Fruit fly (Drosophila melanogaster) Kc167 (cell line): ENCODE data around the gene sty.

Experiments
- Myc ChIP-seq: fragments of >200 bp; optimal IDR thresholded peaks from 2 replicates; lab custom pipeline; 2017; ENCODE audit warnings: missing external identifiers
- Sin3A ChIP-seq: fragments of >200 bp; optimal IDR thresholded peaks from 2 replicates; lab custom pipeline; 2018; ENCODE audit warnings: missing external identifiers
- h ChIP-seq: fragments of >200 bp; optimal IDR thresholded peaks from 3 replicates; lab custom pipeline; 2018; ENCODE audit warnings: missing external identifiers
- insv ChIP-seq: fragments of >200 bp; optimal IDR thresholded peaks from 3 replicates; lab custom pipeline; 2018; ENCODE audit warnings: missing external identifiers
- psq ChIP-seq: fragments of >200 bp; optimal IDR thresholded peaks from 2 replicates; lab custom pipeline; 2017; ENCODE audit warnings: missing external identifiers

- TF ChIP-seq insv (lab: Kevin White, UChicago) (no peak), h (no peak), Myc (lab: Kevin White, UChicago) (no peak), psq (lab: Kevin White, UChicago) (no peak), Sin3A (lab: Kevin White, UChicago) (no peak)
Measured at dm6 chr3L:3418207-3419086, 6.3 kb downstream of the sty start.
